Fruit fly (Drosophila melanogaster): ENCODE results near the gene Noc1.

The Noc1 gene

DNA sequence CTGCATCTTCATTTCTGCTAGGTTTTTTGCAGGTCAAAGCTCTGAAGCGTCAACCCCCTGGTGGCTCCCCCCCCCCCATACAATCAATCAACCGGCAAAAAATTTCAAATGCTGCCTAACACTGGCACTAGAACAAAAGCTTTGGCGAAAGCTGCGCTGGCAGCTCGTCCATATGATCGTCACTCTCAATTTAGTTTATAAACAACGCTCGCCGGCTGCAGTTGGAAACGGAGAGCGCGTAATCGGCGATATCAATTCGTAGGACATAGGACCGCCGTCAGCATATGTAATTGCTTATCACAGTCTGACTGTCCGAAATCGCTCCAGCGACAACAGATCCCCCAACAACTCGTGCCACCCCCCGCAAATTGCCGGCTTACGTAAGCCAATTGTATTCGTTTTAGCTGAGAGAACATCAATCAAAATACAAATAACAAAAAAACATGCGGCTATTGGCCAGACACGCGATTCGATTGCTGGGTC is 4.2 kb upstream of the Noc1 start, which contains the start of gene Mocs1:
Gene Mocs1, plus strand, starts transcription at position 155 of the 483 bp plus-strand sequence.
- TF ChIP-seq psq (GFP tag; optimal IDR thresholded peaks at IDR 0.05) (no peak), Hr83 (GFP tag; optimal IDR thresholded peaks at IDR 0.05; ENCODE audit: poor library complexity, severe bottlenecking) (peak; percentile 77), foxo (GFP tag; optimal IDR thresholded peaks at IDR 0.05) (peak in 1 of 2 experiments; percentile 43), Myc (optimal IDR thresholded peaks at IDR 0.05) (no peak), jim (GFP tag; optimal IDR thresholded peaks at IDR 0.05) (peak; percentile 11), brk (GFP tag; optimal IDR thresholded peaks at IDR 0.05) (no peak), pan (optimal IDR thresholded peaks at IDR 0.05) (no peak), usp (GFP tag; optimal IDR thresholded peaks at IDR 0.05) (no peak), dmrt93B (GFP tag; optimal IDR thresholded peaks at IDR 0.05) (no peak), br (GFP tag; optimal IDR thresholded peaks at IDR 0.05) (no peak), Hnf4 (GFP tag; optimal IDR thresholded peaks at IDR 0.05) (peak; percentile 49), ey (GFP tag; optimal IDR thresholded peaks at IDR 0.05) (no peak), dl (GFP tag; optimal IDR thresholded peaks at IDR 0.05; ENCODE audit: insufficient read depth in 1 of 2, partially characterized antibody in 2 of 2) (no peak), tai (GFP tag; optimal IDR thresholded peaks at IDR 0.05) (no peak), sv (GFP tag; optimal IDR thresholded peaks at IDR 0.05) (no peak), GATAd (GFP tag; optimal IDR thresholded peaks at IDR 0.05) (no peak), HLH106 (tag; optimal IDR thresholded peaks at IDR 0.05) (no peak), woc (GFP tag; optimal IDR thresholded peaks at IDR 0.05) (no peak), Dif (GFP tag; optimal IDR thresholded peaks at IDR 0.05; ENCODE audit: partially characterized antibody) (peak; percentile 47), lola (GFP tag; optimal IDR thresholded peaks at IDR 0.05) (no peak), Rel (GFP tag; optimal IDR thresholded peaks at IDR 0.05) (no peak), Rel (tag; optimal IDR thresholded peaks at IDR 0.05) (peak; percentile 24), fru (GFP tag; optimal IDR thresholded peaks at IDR 0.05) (no peak), Jra (GFP tag; optimal IDR thresholded peaks at IDR 0.05) (no peak), CG9705 (GFP tag; optimal IDR thresholded peaks at IDR 0.05) (no peak), dsf (GFP tag; optimal IDR thresholded peaks at IDR 0.05; ENCODE audit: borderline replicate concordance) (no peak), h (GFP tag; optimal IDR thresholded peaks at IDR 0.05) (no peak), Vsx2 (GFP tag; optimal IDR thresholded peaks at IDR 0.05; ENCODE audit: partially characterized antibody) (no peak), Mio (GFP tag; optimal IDR thresholded peaks at IDR 0.05) (no peak), OdsH (GFP tag; optimal IDR thresholded peaks at IDR 0.05) (peak; percentile 14), rgr (GFP tag; optimal IDR thresholded peaks at IDR 0.05) (peak; percentile 56), Hr78 (GFP tag; optimal IDR thresholded peaks at IDR 0.05) (no peak), Abd-B (GFP tag; optimal IDR thresholded peaks at IDR 0.05) (no peak), N (GFP tag; optimal IDR thresholded peaks at IDR 0.05) (no peak), CG32264 (GFP tag; optimal IDR thresholded peaks at IDR 0.05) (no peak), CrebA (GFP tag; optimal IDR thresholded peaks at IDR 0.05; ENCODE audit: borderline replicate concordance) (no peak), Sp1 (GFP tag; optimal IDR thresholded peaks at IDR 0.05) (peak; percentile 31)

DNA sequence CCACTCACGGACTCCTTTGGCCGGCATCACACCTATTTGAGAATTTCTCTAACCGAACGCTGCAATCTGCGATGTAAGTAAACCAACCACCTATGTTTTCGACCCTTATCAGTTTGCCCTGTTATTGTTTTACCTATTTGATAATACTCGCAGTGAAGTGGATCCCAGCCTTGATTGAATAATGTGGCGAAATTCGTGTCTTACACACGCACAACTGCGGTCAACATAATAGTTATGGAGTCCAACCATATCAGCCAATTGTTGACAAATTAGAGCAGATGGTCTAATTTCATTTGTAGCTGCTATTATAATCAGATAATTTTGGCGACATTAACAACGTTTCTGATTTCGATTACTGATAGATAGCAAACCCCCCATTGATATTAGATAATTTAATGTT is 3.5 kb upstream of the Noc1 start:
- TF ChIP-seq dsf (GFP tag; optimal IDR thresholded peaks at IDR 0.05; ENCODE audit: borderline replicate concordance) (no peak), GATAd (GFP tag; optimal IDR thresholded peaks at IDR 0.05) (no peak), Hr78 (GFP tag; optimal IDR thresholded peaks at IDR 0.05) (no peak), CG9705 (GFP tag; optimal IDR thresholded peaks at IDR 0.05) (no peak), Hr83 (GFP tag; optimal IDR thresholded peaks at IDR 0.05; ENCODE audit: poor library complexity, severe bottlenecking) (no peak)

DNA sequence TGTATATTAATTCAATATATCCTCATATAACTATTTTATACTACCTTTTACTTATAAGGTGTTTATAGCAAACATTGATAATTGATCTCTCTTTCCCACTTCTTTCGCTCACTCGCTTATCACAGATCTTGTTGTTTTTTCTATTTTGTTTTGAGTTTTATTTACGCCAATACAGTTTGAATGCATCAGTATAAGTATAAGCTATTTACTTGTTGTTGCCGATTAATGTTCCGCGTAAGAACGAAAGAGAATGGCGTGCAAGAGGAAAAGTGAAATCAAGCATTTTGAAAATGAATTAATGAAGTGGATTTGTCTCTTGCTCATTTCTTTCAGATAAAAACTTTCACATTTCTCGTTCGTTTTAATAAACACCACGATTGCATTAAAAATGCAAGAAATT is 9.0 kb downstream of the Noc1 start:
- TF ChIP-seq pan (optimal IDR thresholded peaks at IDR 0.05) (no peak), Abd-B (GFP tag; optimal IDR thresholded peaks at IDR 0.05) (no peak), psq (GFP tag; optimal IDR thresholded peaks at IDR 0.05) (peak; percentile 60), Hr78 (GFP tag; optimal IDR thresholded peaks at IDR 0.05) (no peak), rgr (GFP tag; optimal IDR thresholded peaks at IDR 0.05) (peak; percentile 87)

Data from whole organism, wandering third instar larva.